Worm (Caenorhabditis elegans): ENCODE measurements around the gene pycr-4.

DNA sequence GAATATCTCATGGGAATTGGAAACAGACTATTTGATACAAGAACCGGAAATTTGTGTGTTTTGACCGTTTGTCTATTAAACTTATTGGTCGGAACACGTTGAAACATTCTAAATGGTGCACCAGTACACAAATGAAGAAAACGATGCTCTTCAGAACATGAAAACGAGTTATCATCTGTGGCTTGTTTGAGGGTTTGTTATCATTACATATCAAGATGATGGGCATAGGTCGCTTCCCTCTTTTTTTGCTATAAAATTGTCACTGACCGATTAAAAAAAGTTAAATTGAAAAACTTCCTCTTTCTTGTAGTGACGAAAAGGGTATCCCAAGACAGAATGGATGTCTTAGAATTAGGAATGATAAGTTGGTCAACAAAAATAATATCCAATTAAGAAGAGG lies 8.5 kb downstream of the pycr-4 start:
- TF ChIP-seq ama-1 (optimal IDR thresholded peaks at IDR 0.05) (no peak), scrt-1 (GFP tag; IDR thresholded peaks at IDR 0.05) (no peak), ceh-36 (tag; optimal IDR thresholded peaks at IDR 0.05) (no peak), hnd-1 (tag; optimal IDR thresholded peaks at IDR 0.05) (no peak), tra-4 (tag; optimal IDR thresholded peaks at IDR 0.05) (no peak)

Data from whole organism, early embryonic.